Worm (Caenorhabditis elegans) whole organism, L4/young adult: ENCODE results near the gene F59B2.3.

Experiments used
- W03F9.2 ChIP-seq: fragments of 150-350 bp; optimal IDR thresholded peaks from 2 replicates; lab custom pipeline; 2014; ENCODE audit warnings: missing biosample characterization, missing genetic modification characterization
- dao-5 ChIP-seq: sonication (generic microtip); optimal IDR thresholded peaks from 2 replicates; lab custom pipeline; 2016; ENCODE audit warnings: missing genotype, missing genetic modification characterization, moderate library complexity, missing compliant biosample characterization
- him-1 ChIP-seq: sonication (generic microtip); optimal IDR thresholded peaks from 2 replicates; lab custom pipeline; 2016; ENCODE audit warnings: missing genotype, missing genetic modification reagents, missing genetic modification characterization, missing compliant biosample characterization

DNA sequence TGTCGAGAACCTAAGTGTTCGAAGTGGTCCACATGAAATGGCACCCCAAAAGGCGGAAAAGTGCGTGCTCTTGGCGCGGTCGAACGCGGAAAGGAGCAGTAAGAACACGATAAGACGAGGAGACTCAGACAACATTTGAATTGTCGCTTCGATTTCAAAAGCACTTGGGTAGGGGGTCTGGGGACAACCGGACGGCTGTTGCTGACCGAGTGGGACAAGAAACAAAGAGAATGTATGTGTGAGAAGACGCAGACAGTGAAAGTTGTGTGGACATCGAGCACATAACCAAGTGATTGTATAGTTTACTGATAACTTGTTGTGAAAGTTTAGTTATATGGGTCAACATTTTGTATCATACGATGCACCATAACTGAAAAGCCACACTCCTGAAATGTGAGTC, 7.6 kb upstream of the F59B2.3 start:
- TF ChIP-seq him-1 = no peak
- no peak for TF ChIP-seq dao-5 (tag; lab: Kevin White, UChicago)
- no peak for TF ChIP-seq W03F9.2 (tag; lab: Kevin White, UChicago)
